Fruit fly (Drosophila melanogaster): ENCODE results near the gene CG5001.

- no peak for TF ChIP-seq bab1 (GFP tag; optimal IDR thresholded peaks at IDR 0.05)
- no peak for TF ChIP-seq CG7101 (tag; optimal IDR thresholded peaks at IDR 0.05)
- no peak for TF ChIP-seq CG33017 (tag; optimal IDR thresholded peaks at IDR 0.05)
- TF ChIP-seq CG5204 (GFP tag; optimal IDR thresholded peaks at IDR 0.05): no peak
- no peak for TF ChIP-seq pad (GFP tag; optimal IDR thresholded peaks at IDR 0.05)
- no peak for TF ChIP-seq Crg-1 (GFP tag; optimal IDR thresholded peaks at IDR 0.05)
- TF ChIP-seq ovo (GFP tag; optimal IDR thresholded peaks at IDR 0.05): no peak
- no peak for TF ChIP-seq CG14711 (tag; optimal IDR thresholded peaks at IDR 0.05)
- TF ChIP-seq Mnt (GFP tag; optimal IDR thresholded peaks at IDR 0.05): no peak
- no peak for TF ChIP-seq CG1620 (GFP tag; optimal IDR thresholded peaks at IDR 0.05)
- TF ChIP-seq cic (GFP tag; optimal IDR thresholded peaks at IDR 0.05): no peak
- TF ChIP-seq tj (GFP tag; optimal IDR thresholded peaks at IDR 0.05): no peak
Measured at dm6 chr2L:1199166-1199565, 13.6 kb downstream of the CG5001 start, which contains the start of the genes CG5139 and CG43348.

Data from whole organism, adult.